Fruit fly (Drosophila melanogaster) whole organism, prepupa: ENCODE measurements around the gene CG42264.

Experiments used
- CG10669 ChIP-seq: fragments of 200-800 bp; sonication (Bioruptor generic); optimal IDR thresholded peaks from 3 replicates; lab custom pipeline; 2018; ENCODE audit warnings: missing biosample characterization, mild to moderate bottlenecking, missing genetic modification characterization, moderate library complexity
- CG16779 ChIP-seq: fragments of 200-800 bp; sonication (Bioruptor generic); optimal IDR thresholded peaks from 3 replicates; lab custom pipeline; 2017; ENCODE audit warnings: missing biosample characterization, mild to moderate bottlenecking, missing genetic modification characterization
- CG3919 ChIP-seq: fragments of 200-800 bp; sonication (Bioruptor generic); optimal IDR thresholded peaks from 3 replicates; lab custom pipeline; 2016; ENCODE audit warnings: missing biosample characterization, missing genetic modification characterization
- CG6854 ChIP-seq: fragments of 200-800 bp; sonication (Bioruptor generic); optimal IDR thresholded peaks from 2 replicates; lab custom pipeline; 2017; ENCODE audit warnings: missing biosample characterization, mild to moderate bottlenecking, missing genetic modification characterization
- Ets96B ChIP-seq: fragments of 200-800 bp; optimal IDR thresholded peaks from 2 replicates; lab custom pipeline; 2019; ENCODE audit warnings: missing biosample characterization, mild to moderate bottlenecking, missing genetic modification characterization, moderate library complexity
- Hr4 ChIP-seq: fragments of 200-800 bp; sonication (Bioruptor generic); optimal IDR thresholded peaks from 3 replicates; lab custom pipeline; 2016; ENCODE audit warnings: missing biosample characterization, missing genetic modification characterization
- eg ChIP-seq: fragments of 200-800 bp; sonication (Bioruptor generic); IDR thresholded peaks from 3 replicates; pipeline ENCODE4 v1.3.6; 2022; ENCODE audit warnings: missing biosample characterization, missing genetic modification characterization
- fd85E ChIP-seq: fragments of 200-800 bp; sonication (Bioruptor generic); optimal IDR thresholded peaks from 3 replicates; lab custom pipeline; 2016; ENCODE audit warnings: missing biosample characterization, missing genetic modification characterization
- fkh ChIP-seq: fragments of 200-800 bp; sonication (Bioruptor generic); optimal IDR thresholded peaks from 3 replicates; lab custom pipeline; 2017; ENCODE audit warnings: missing biosample characterization, mild to moderate bottlenecking, missing genetic modification characterization, moderate library complexity
- net ChIP-seq: fragments of 200-800 bp; sonication (Bioruptor generic); optimal IDR thresholded peaks from 3 replicates; lab custom pipeline; 2016; ENCODE audit warnings: missing biosample characterization, missing genetic modification characterization
- ss ChIP-seq, 2 experiments: fragments of 200-800 bp; sonication (Bioruptor generic); optimal IDR thresholded peaks; 2 replicates in 1 of 2; 3 replicates in 1 of 2; lab custom pipeline; 2017 to 2018; ENCODE audit warnings: mild to moderate bottlenecking in 2 of 2, missing biosample characterization in 2 of 2, missing genetic modification characterization in 2 of 2, moderate library complexity in 1 of 2
- topi ChIP-seq: fragments of 200-800 bp; sonication (Bioruptor generic); optimal IDR thresholded peaks from 3 replicates; lab custom pipeline; 2016; ENCODE audit warnings: missing biosample characterization, missing genetic modification characterization

- TF ChIP-seq eg (GFP tag; lab: Robert Waterston, UW) (no peak), CG16779 (tag; lab: Kevin White, UChicago) (no peak), ss (GFP tag; optimal IDR thresholded peaks at IDR 0.05; lab: Kevin White, UChicago) (no peak), Hr4 (GFP tag; lab: Kevin White, UChicago) (no peak), Ets96B (tag; lab: Kevin White, UChicago) (no peak), CG3919 (GFP tag; lab: Kevin White, UChicago) (no peak), CG10669 (no peak), fkh (GFP tag; lab: Kevin White, UChicago) (no peak), net (GFP tag; lab: Kevin White, UChicago) (no peak), fd85E (GFP tag; lab: Kevin White, UChicago) (no peak), topi (GFP tag; lab: Kevin White, UChicago) (no peak), CG6854 (GFP tag; lab: Kevin White, UChicago) (no peak)
These were observed at the start of gene CG42264 for dm6 chrX:5776547-5776946.
